Worm (Caenorhabditis elegans): ENCODE measurements around the gene elo-7.

elo-7 gene

DNA sequence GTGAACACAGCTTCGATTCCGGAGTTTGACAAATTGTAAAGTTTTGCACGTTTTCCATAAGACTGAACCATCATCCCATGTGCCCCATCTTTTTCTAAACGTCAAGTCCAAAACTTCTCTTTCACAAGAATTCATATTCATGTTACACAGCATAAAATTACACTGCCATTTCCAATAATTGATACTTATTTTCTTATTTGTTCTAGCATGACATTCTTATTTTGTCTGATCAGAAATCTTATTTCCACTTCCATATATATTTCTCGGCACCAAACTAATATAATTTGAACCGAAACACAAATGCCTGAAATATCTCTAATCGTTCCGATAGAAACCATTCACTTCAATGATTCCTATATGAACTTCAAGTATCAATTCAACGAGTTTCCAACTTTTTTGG is 43.8 kb upstream of the elo-7 start, which contains the start of gene sru-2:
Gene sru-2, plus strand, starts transcription at position 301 of the 400 bp plus-strand sequence.
- TF ChIP-seq unc-98 (GFP tag; IDR thresholded peaks at IDR 0.05): no peak
- no peak for TF ChIP-seq unc-86 (tag; optimal IDR thresholded peaks at IDR 0.05)
- TF ChIP-seq fkh-8 (tag; optimal IDR thresholded peaks at IDR 0.05): peak; percentile 26

DNA sequence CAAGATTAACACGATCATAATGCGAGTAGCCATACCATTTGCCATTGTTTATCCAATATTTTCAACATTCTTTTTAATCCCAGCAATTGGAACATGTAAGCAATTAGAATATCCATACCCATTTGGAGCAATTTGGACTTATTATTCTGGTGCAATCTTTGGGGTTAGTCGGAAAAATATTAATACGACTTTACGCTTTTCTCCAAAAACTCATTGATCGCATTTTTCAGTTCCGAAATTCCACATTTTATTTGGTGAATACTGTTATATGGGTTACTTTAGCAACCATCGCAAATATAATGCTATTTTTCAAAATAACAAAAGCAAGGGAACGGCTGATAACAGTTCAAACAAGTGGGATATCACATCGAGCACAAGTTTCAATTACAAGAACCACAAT is 43.0 kb upstream of the elo-7 start:
- no peak for TF ChIP-seq hpl-2 (GFP tag; optimal IDR thresholded peaks at IDR 0.05)
- no peak for TF ChIP-seq nhr-71 (tag; optimal IDR thresholded peaks at IDR 0.05)
- TF ChIP-seq tbx-2 (tag; optimal IDR thresholded peaks at IDR 0.05): no peak
- TF ChIP-seq aly-2 (tag; optimal IDR thresholded peaks at IDR 0.05): no peak
- no peak for TF ChIP-seq ztf-11 (tag; optimal IDR thresholded peaks at IDR 0.05)
- no peak for TF ChIP-seq vab-15 (tag; optimal IDR thresholded peaks at IDR 0.05)
- no peak for TF ChIP-seq nhr-76 (tag; optimal IDR thresholded peaks at IDR 0.05)
- no peak for TF ChIP-seq mep-1 (tag; optimal IDR thresholded peaks at IDR 0.05)
- TF ChIP-seq nhr-28 (tag; optimal IDR thresholded peaks at IDR 0.05): no peak
- TF ChIP-seq swsn-7 (tag; optimal IDR thresholded peaks at IDR 0.05): no peak
- no peak for TF ChIP-seq efl-1 (optimal IDR thresholded peaks at IDR 0.05)
- no peak for TF ChIP-seq efl-1 (GFP tag; optimal IDR thresholded peaks at IDR 0.05 in 1 of 2)
- no peak for TF ChIP-seq zag-1 (tag; optimal IDR thresholded peaks at IDR 0.05)
- TF ChIP-seq elt-3 (tag; optimal IDR thresholded peaks at IDR 0.05): no peak
- no peak for TF ChIP-seq elt-2 (tag; optimal IDR thresholded peaks at IDR 0.05)
- no peak for TF ChIP-seq alr-1 (tag; optimal IDR thresholded peaks at IDR 0.05; ENCODE audit: borderline replicate concordance)

DNA sequence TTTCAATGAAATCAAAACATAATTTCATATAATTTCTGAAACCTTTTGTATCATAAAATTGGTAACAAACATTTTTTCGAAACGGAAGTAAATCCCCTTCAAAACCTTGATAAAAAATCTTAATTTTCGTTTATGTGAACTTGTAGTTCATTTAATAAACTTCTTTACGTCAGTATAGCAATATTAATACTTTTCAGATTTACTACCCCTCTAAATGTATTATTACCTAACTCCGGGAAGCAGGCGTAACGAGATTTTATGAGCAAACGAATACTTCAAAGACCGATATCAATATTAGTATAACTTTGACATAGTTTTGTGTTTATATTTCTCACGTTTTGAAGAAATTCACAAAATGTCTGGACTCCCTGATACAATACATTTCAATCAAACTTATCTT is 41.4 kb upstream of the elo-7 start, which contains the start of gene sru-1:
Gene sru-1, plus strand, starts transcription at position 301 of the 400 bp plus-strand sequence.
- TF ChIP-seq unc-130 (tag; optimal IDR thresholded peaks at IDR 0.05) (no peak), ceh-90 (tag; optimal IDR thresholded peaks at IDR 0.05) (no peak), nhr-84 (tag; optimal IDR thresholded peaks at IDR 0.05) (no peak), nhr-71 (tag; optimal IDR thresholded peaks at IDR 0.05) (no peak), elt-2 (tag; optimal IDR thresholded peaks at IDR 0.05) (no peak), unc-62 (GFP tag; optimal IDR thresholded peaks at IDR 0.05) (no peak), fkh-8 (tag; optimal IDR thresholded peaks at IDR 0.05) (no peak), tlp-1 (tag; optimal IDR thresholded peaks at IDR 0.05) (no peak), dpl-1 (GFP tag; optimal IDR thresholded peaks at IDR 0.05) (no peak)

DNA sequence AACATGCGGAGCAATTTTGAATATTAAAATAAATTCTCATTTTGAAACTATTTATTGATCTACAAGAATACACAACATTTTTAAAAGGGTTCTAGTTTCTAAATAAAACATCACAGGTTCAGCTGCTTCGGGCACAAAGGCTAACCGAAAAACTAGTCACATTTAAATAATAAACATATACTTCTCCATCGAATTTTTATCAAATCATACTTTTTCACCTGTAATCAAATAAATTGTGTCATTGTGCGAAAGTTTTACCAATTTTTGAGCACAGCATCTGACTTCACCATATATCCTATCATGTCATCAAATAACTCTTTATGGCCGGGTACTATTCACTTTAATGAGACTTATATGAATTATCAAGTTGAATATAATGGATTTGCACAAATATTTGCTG is 39.4 kb upstream of the elo-7 start, which contains the start of gene sru-6:
Gene sru-6, plus strand, starts transcription at position 301 of the 400 bp plus-strand sequence.
- TF ChIP-seq nhr-47 (tag; optimal IDR thresholded peaks at IDR 0.05) (no peak), ets-5 (GFP tag; IDR thresholded peaks at IDR 0.05) (no peak), C04F5.9 (tag; optimal IDR thresholded peaks at IDR 0.05) (no peak)

DNA sequence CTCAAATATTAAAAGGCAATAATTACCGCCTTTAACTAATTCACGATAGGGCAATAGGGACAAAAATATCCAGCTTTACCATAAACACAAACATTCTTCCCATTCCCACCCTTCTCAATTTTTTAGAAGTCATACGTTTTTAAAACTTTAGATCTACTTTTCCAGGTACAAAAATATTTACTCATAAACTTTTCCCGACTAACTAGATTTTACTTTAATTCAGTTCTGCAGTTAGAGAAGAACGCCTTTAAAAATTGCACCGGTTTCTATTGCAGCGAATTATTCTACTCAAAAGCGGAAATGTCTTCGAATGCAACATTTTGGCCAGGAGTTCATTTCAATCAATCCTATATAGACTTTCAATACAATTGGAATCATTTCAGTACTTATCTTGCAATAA is 33.4 kb upstream of the elo-7 start, which contains the start of gene sru-3:
Gene sru-3, plus strand, starts transcription at position 301 of the 400 bp plus-strand sequence.
- TF ChIP-seq unc-98 (GFP tag; IDR thresholded peaks at IDR 0.05) (no peak), lsy-2 (tag; optimal IDR thresholded peaks at IDR 0.05) (no peak), nhr-85 (tag) (peak; percentile 25)

DNA sequence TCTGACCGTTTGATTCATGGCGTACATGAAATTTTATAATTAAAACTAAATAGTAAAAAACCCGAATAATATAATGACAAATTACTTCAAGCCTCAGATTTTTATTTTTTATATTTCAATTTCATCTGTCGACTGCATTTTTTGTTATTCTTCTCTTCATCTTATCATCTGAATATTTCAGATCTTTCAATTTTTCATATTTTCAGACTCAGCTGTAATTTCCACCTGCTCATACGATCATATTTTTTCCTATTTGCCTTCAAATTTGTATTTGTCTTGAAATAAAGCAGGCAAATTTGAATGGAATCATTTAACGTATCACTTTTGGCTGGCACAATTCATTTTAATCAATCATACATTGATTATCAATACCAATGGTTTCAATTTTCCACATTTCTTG is 31.7 kb upstream of the elo-7 start, which contains the start of gene sru-4:
Gene sru-4, plus strand, starts transcription at position 301 of the 400 bp plus-strand sequence.
- TF ChIP-seq blmp-1 (tag; optimal IDR thresholded peaks at IDR 0.05) (no peak), sox-4 (tag; optimal IDR thresholded peaks at IDR 0.05) (no peak), lin-39 (tag; optimal IDR thresholded peaks at IDR 0.05) (no peak), C16A3.4 (tag; optimal IDR thresholded peaks at IDR 0.05) (no peak), ceh-63 (GFP tag; optimal IDR thresholded peaks at IDR 0.05) (no peak), ceh-90 (tag; optimal IDR thresholded peaks at IDR 0.05) (no peak), lin-14 (GFP tag; optimal IDR thresholded peaks at IDR 0.05) (no peak), nhr-71 (tag; optimal IDR thresholded peaks at IDR 0.05) (no peak), hpl-2 (GFP tag; optimal IDR thresholded peaks at IDR 0.05) (no peak), efl-1 (optimal IDR thresholded peaks at IDR 0.05) (no peak), efl-1 (GFP tag; optimal IDR thresholded peaks at IDR 0.05 in 1 of 2) (no peak), fkh-10 (GFP tag; optimal IDR thresholded peaks at IDR 0.05) (no peak), ztf-4 (tag; optimal IDR thresholded peaks at IDR 0.05) (no peak), pax-3 (tag; optimal IDR thresholded peaks at IDR 0.05) (no peak), hlh-17 (GFP tag; optimal IDR thresholded peaks at IDR 0.05; ENCODE audit: borderline replicate concordance) (no peak), lin-15B (tag; optimal IDR thresholded peaks at IDR 0.05) (no peak), ets-5 (GFP tag; IDR thresholded peaks at IDR 0.05) (no peak), tbx-2 (tag; optimal IDR thresholded peaks at IDR 0.05) (no peak), grh-1 (GFP tag; IDR thresholded peaks at IDR 0.05) (no peak), hlh-4 (tag; optimal IDR thresholded peaks at IDR 0.05) (no peak)
